Worm (Caenorhabditis elegans): Measurements from ENCODE around the gene C38C3.4.

The C38C3.4 gene

ce11 chrV:1435106-1435505 lies 46.7 kb upstream of the C38C3.4 start:
- TF ChIP-seq snpc-4 (tag; optimal IDR thresholded peaks at IDR 0.05) (no peak), saeg-2 (GFP tag; IDR thresholded peaks at IDR 0.05) (no peak), dpl-1 (GFP tag; optimal IDR thresholded peaks at IDR 0.05) (no peak), F10B5.3 (tag; optimal IDR thresholded peaks at IDR 0.05) (no peak), nhr-48 (tag; optimal IDR thresholded peaks at IDR 0.05) (no peak)

ce11 chrV:1438205-1438604 lies 43.6 kb upstream of the C38C3.4 start:
- TF ChIP-seq ceh-62 (tag; optimal IDR thresholded peaks at IDR 0.05) (no peak), unc-62 (GFP tag; optimal IDR thresholded peaks at IDR 0.05 in 1 of 2) (peak in 1 of 2 experiments; percentile 88), unc-62 (tag; optimal IDR thresholded peaks at IDR 0.05) (no peak), hlh-30 (tag; optimal IDR thresholded peaks at IDR 0.05; ENCODE audit: insufficient read depth) (peak; percentile 6), fkh-10 (GFP tag; optimal IDR thresholded peaks at IDR 0.05) (no peak), F44E2.7 (GFP tag; IDR thresholded peaks at IDR 0.05) (no peak), aha-1 (tag) (peak; percentile 84)

ce11 chrV:1438832-1439231 lies 43.0 kb upstream of the C38C3.4 start, which contains the start of gene R09B5.11:
Gene R09B5.11, plus strand, starts transcription at chrV:1439205.
- TF ChIP-seq ceh-62 (tag; optimal IDR thresholded peaks at IDR 0.05) (no peak), hif-1 (tag; optimal IDR thresholded peaks at IDR 0.05) (no peak), mdl-1 (tag; optimal IDR thresholded peaks at IDR 0.05) (peak in 1 of 2 experiments; percentile 19), dmd-6 (GFP tag; IDR thresholded peaks at IDR 0.05) (peak; percentile 36), F37D6.2 (tag; optimal IDR thresholded peaks at IDR 0.05) (no peak), hlh-30 (tag; optimal IDR thresholded peaks at IDR 0.05; ENCODE audit: insufficient read depth) (peak; percentile 47), aha-1 (tag) (peak; percentile 11), lim-7 (GFP tag; IDR thresholded peaks at IDR 0.05) (no peak), hlh-11 (tag; optimal IDR thresholded peaks at IDR 0.05) (peak; percentile 17), cey-2 (tag; optimal IDR thresholded peaks at IDR 0.05; ENCODE audit: borderline replicate concordance, insufficient read depth) (peak; percentile 16), F26F4.8 (GFP tag; conservative IDR thresholded peaks at IDR 0.05) (no peak), nhr-48 (tag; optimal IDR thresholded peaks at IDR 0.05) (peak; percentile 7), ztf-11 (tag; optimal IDR thresholded peaks at IDR 0.05) (no peak), nhr-28 (tag; optimal IDR thresholded peaks at IDR 0.05) (peak; percentile 68), mxl-2 (GFP tag; conservative IDR thresholded peaks at IDR 0.05) (no peak)

ce11 chrV:1442042-1442441 lies 39.8 kb upstream of the C38C3.4 start, which contains the start of gene cnc-11:
Gene cnc-11, plus strand, starts transcription at chrV:1442342.
- TF ChIP-seq unc-62 (GFP tag; optimal IDR thresholded peaks at IDR 0.05 in 1 of 2) (peak in 1 of 2 experiments; percentile 65), unc-62 (tag; optimal IDR thresholded peaks at IDR 0.05) (no peak), dve-1 (tag; optimal IDR thresholded peaks at IDR 0.05; ENCODE audit: insufficient read depth) (no peak), ceh-32 (tag; optimal IDR thresholded peaks at IDR 0.05; ENCODE audit: poor library complexity) (no peak)

ce11 chrV:1444180-1444579 lies 37.7 kb upstream of the C38C3.4 start, which contains the start of gene cnc-1:
Gene cnc-1, minus strand, starts transcription at chrV:1444280.
- TF ChIP-seq egl-43 (GFP tag; IDR thresholded peaks at IDR 0.05) (no peak), zfp-2 (tag; optimal IDR thresholded peaks at IDR 0.05) (no peak), cey-2 (tag; optimal IDR thresholded peaks at IDR 0.05; ENCODE audit: borderline replicate concordance, insufficient read depth) (no peak), spr-1 (tag; optimal IDR thresholded peaks at IDR 0.05) (no peak), ZK546.5 (tag; optimal IDR thresholded peaks at IDR 0.05) (no peak), daf-8 (GFP tag; IDR thresholded peaks at IDR 0.05) (no peak), unc-39 (tag; optimal IDR thresholded peaks at IDR 0.05) (no peak), gei-8 (GFP tag; optimal IDR thresholded peaks at IDR 0.05) (no peak), daf-12 (tag; optimal IDR thresholded peaks at IDR 0.05) (no peak), ces-1 (GFP tag; optimal IDR thresholded peaks at IDR 0.05) (no peak), set-16 (GFP tag; IDR thresholded peaks at IDR 0.05) (no peak), lin-38 (GFP tag; IDR thresholded peaks at IDR 0.05) (no peak), lim-7 (GFP tag; IDR thresholded peaks at IDR 0.05) (no peak), hlh-11 (tag; optimal IDR thresholded peaks at IDR 0.05) (no peak), T20F7.1 (GFP tag; optimal IDR thresholded peaks at IDR 0.05) (no peak), dpl-1 (GFP tag; optimal IDR thresholded peaks at IDR 0.05) (no peak), F37D6.2 (tag; optimal IDR thresholded peaks at IDR 0.05) (no peak), jun-1 (tag; optimal IDR thresholded peaks at IDR 0.05) (no peak)
